Worm (Caenorhabditis elegans): Measurements from ENCODE around the gene C49A9.6.

The C49A9.6 gene

ce11 chrIV:6213403-6213802 lies 2.7 kb downstream of the C49A9.6 start, which contains the start of gene C49A9.5:
C49A9.5 (plus strand) TSS chrIV:6213673.
- TF ChIP-seq madf-8 (GFP tag; conservative IDR thresholded peaks at IDR 0.05): no peak
- TF ChIP-seq lsl-1 (GFP tag; optimal IDR thresholded peaks at IDR 0.05): no peak

ce11 chrIV:6217066-6217465 lies 6.3 kb downstream of the C49A9.6 start, which contains the start of gene C49A9.9:
C49A9.9 (plus strand) TSS chrIV:6217372.
- TF ChIP-seq nhr-80 (tag; optimal IDR thresholded peaks at IDR 0.05): peak; percentile 40
- TF ChIP-seq egl-44 (GFP tag; IDR thresholded peaks at IDR 0.05): no peak

ce11 chrIV:6217503-6217902 lies 6.8 kb downstream of the C49A9.6 start:
- TF ChIP-seq athp-1 (tag; optimal IDR thresholded peaks at IDR 0.05) (no peak), hmg-20 (GFP tag; IDR thresholded peaks at IDR 0.05) (no peak), attf-6 (GFP tag; IDR thresholded peaks at IDR 0.05) (no peak), ztf-26 (tag; optimal IDR thresholded peaks at IDR 0.05) (no peak), snpc-4 (GFP tag; optimal IDR thresholded peaks at IDR 0.05) (no peak), snpc-4 (tag; optimal IDR thresholded peaks at IDR 0.05) (no peak), let-526 (GFP tag; IDR thresholded peaks at IDR 0.05) (no peak), F52B5.7 (tag; optimal IDR thresholded peaks at IDR 0.05) (no peak), F55B11.4 (tag; optimal IDR thresholded peaks at IDR 0.05; ENCODE audit: borderline replicate concordance, insufficient read depth) (no peak), F10E7.11 (tag; optimal IDR thresholded peaks at IDR 0.05) (no peak), cebp-2 (GFP tag; IDR thresholded peaks at IDR 0.05) (no peak), nhr-90 (tag; optimal IDR thresholded peaks at IDR 0.05) (no peak), F57A8.1 (GFP tag; optimal IDR thresholded peaks at IDR 0.05) (no peak), nhr-27 (tag; optimal IDR thresholded peaks at IDR 0.05) (no peak), tbx-9 (tag; optimal IDR thresholded peaks at IDR 0.05; ENCODE audit: borderline replicate concordance) (no peak), atf-7 (tag; optimal IDR thresholded peaks at IDR 0.05) (no peak), F22D6.2 (tag; optimal IDR thresholded peaks at IDR 0.05) (no peak), snpc-1.1 (tag; optimal IDR thresholded peaks at IDR 0.05; ENCODE audit: insufficient read depth) (no peak), egrh-3 (GFP tag; IDR thresholded peaks at IDR 0.05) (no peak)

- TF ChIP-seq nhr-80 (tag; optimal IDR thresholded peaks at IDR 0.05): peak; percentile 58
- no peak for TF ChIP-seq ekl-4 (GFP tag; IDR thresholded peaks at IDR 0.05)
- no peak for TF ChIP-seq repo-1 (tag; optimal IDR thresholded peaks at IDR 0.05)
- no peak for TF ChIP-seq ztf-26 (tag; optimal IDR thresholded peaks at IDR 0.05)
- TF ChIP-seq mcd-1 (GFP tag; IDR thresholded peaks at IDR 0.05): no peak
Observed at ce11 chrIV:6219429-6219828, 8.7 kb downstream of the C49A9.6 start, which contains the start of gene C49A9.4. C49A9.4 (plus strand) TSS chrIV:6219693.

ce11 chrIV:6221878-6222277 lies 11.1 kb downstream of the C49A9.6 start, which contains the start of gene C49A9.3:
C49A9.3 (plus strand) TSS chrIV:6222089.
- no peak for TF ChIP-seq dpff-1 (tag; optimal IDR thresholded peaks at IDR 0.05)
- TF ChIP-seq nhr-80 (tag; optimal IDR thresholded peaks at IDR 0.05): peak; percentile 64

- TF ChIP-seq rcor-1 (GFP tag; IDR thresholded peaks at IDR 0.05): no peak
- peak; percentile 38 for TF ChIP-seq nhr-80 (tag; optimal IDR thresholded peaks at IDR 0.05)
- no peak for TF ChIP-seq hlh-26 (GFP tag; conservative IDR thresholded peaks at IDR 0.05)
- no peak for TF ChIP-seq nhr-27 (tag; optimal IDR thresholded peaks at IDR 0.05)
- no peak for TF ChIP-seq B0261.1 (tag; optimal IDR thresholded peaks at IDR 0.05)
- no peak for TF ChIP-seq F33H1.4 (GFP tag; IDR thresholded peaks at IDR 0.05)
- TF ChIP-seq egl-44 (GFP tag; IDR thresholded peaks at IDR 0.05): no peak
Observed at ce11 chrIV:6225143-6225542, 14.4 kb downstream of the C49A9.6 start, which contains the start of gene C49A9.2. C49A9.2 (plus strand) TSS chrIV:6225443.

Measured in whole organism, young adult.